Worm (Caenorhabditis elegans) whole organism, L1 larva: ENCODE results near the gene pes-10.

Source experiments
- C04F5.9 ChIP-seq: sonication (generic microtip); optimal IDR thresholded peaks from 2 replicates; lab custom pipeline; 2016; ENCODE audit warnings: missing genetic modification characterization, missing compliant biosample characterization
- C16A3.4 ChIP-seq: fragments of 150-350 bp; optimal IDR thresholded peaks from 2 replicates; lab custom pipeline; 2014; ENCODE audit warnings: missing biosample characterization, missing genetic modification characterization
- C34B4.2 ChIP-seq: sonication (generic microtip); optimal IDR thresholded peaks from 2 replicates; lab custom pipeline; 2017; ENCODE audit warnings: mild to moderate bottlenecking, missing genetic modification characterization, missing compliant biosample characterization
- Y116A8C.19 ChIP-seq: sonication (generic microtip); optimal IDR thresholded peaks from 2 replicates; lab custom pipeline; 2016; ENCODE audit warnings: missing compliant biosample characterization, missing genetic modification characterization, borderline replicate concordance
- alr-1 ChIP-seq: fragments of 200-800 bp; sonication (Bioruptor generic); optimal IDR thresholded peaks from 2 replicates; lab custom pipeline; 2018; ENCODE audit warnings: borderline replicate concordance, mild to moderate bottlenecking, missing genetic modification characterization, missing compliant biosample characterization
- ama-1 ChIP-seq: fragments of 150-350 bp; optimal IDR thresholded peaks from 2 replicates; lab custom pipeline; 2014
- blmp-1 ChIP-seq: fragments of 150-350 bp; optimal IDR thresholded peaks from 2 replicates; lab custom pipeline; 2014; ENCODE audit warnings: missing biosample characterization, missing genetic modification characterization
- ceh-8 ChIP-seq: fragments of 200-800 bp; sonication (Bioruptor generic); optimal IDR thresholded peaks from 2 replicates; lab custom pipeline; 2018; ENCODE audit warnings: mild to moderate bottlenecking, missing genetic modification characterization, moderate library complexity, missing compliant biosample characterization
- ceh-82 ChIP-seq, 3 experiments: fragments of 150-350 bp in 1 of 3; sonication (generic microtip) in 2 of 3; optimal IDR thresholded peaks; 2 replicates each; lab custom pipeline; 2014 to 2017; ENCODE audit warnings: missing biosample characterization in 3 of 3, missing genetic modification characterization in 3 of 3
- ceh-88 ChIP-seq: fragments of 200-800 bp; sonication (Bioruptor generic); IDR thresholded peaks from 2 replicates; pipeline ENCODE4 v1.3.6; 2022; ENCODE audit warnings: missing genetic modification characterization, missing compliant biosample characterization
- ces-1 ChIP-seq: fragments of 150-350 bp; optimal IDR thresholded peaks from 2 replicates; lab custom pipeline; 2014; ENCODE audit warnings: missing biosample characterization, missing genetic modification reagents, missing genetic modification characterization
- dpl-1 ChIP-seq, 3 experiments: fragments of 150-350 bp in 2 of 3; sonication (generic microtip) in 1 of 3; optimal IDR thresholded peaks; 2 replicates each; lab custom pipeline; 2014 to 2017; ENCODE audit warnings: missing biosample characterization in 3 of 3, missing genetic modification characterization in 3 of 3, missing genetic modification reagents in 3 of 3
- dsc-1 ChIP-seq: sonication (generic microtip); optimal IDR thresholded peaks from 2 replicates; lab custom pipeline; 2016; ENCODE audit warnings: mild to moderate bottlenecking, missing genetic modification characterization, missing compliant biosample characterization
- efl-1 ChIP-seq, 4 experiments: fragments of 150-350 bp; optimal IDR thresholded peaks in 3 of 4; peaks in 1 of 4; 1 replicate in 1 of 4; 2 replicates in 3 of 4; lab custom pipeline; 2014; ENCODE audit warnings: missing biosample characterization in 2 of 4, missing genetic modification characterization in 2 of 4, missing genetic modification reagents in 2 of 4
- efl-3 ChIP-seq: fragments of 200-800 bp; sonication (Bioruptor generic); optimal IDR thresholded peaks from 2 replicates; lab custom pipeline; 2018; ENCODE audit warnings: mild to moderate bottlenecking, missing genetic modification characterization, missing compliant biosample characterization
- elt-2 ChIP-seq: sonication (generic microtip); optimal IDR thresholded peaks from 2 replicates; lab custom pipeline; 2016; ENCODE audit warnings: missing genetic modification characterization, mild to moderate bottlenecking, inconsistent platforms, missing compliant biosample characterization, missing genetic modification reagents
- elt-3 ChIP-seq, 6 experiments: fragments of 150-350 bp in 1 of 6; sonication (generic microtip); optimal IDR thresholded peaks; 2 replicates each; lab custom pipeline; 2017 to 2018; ENCODE audit warnings: missing biosample characterization in 6 of 6, missing genetic modification characterization in 6 of 6, inconsistent platforms in 1 of 6
- ets-5 ChIP-seq: fragments of 200-800 bp; sonication (Bioruptor generic); IDR thresholded peaks from 2 replicates; pipeline ENCODE4 v1.3.6; 2022; ENCODE audit warnings: missing genetic modification characterization, missing compliant biosample characterization
- fkh-10 ChIP-seq: sonication (generic microtip); optimal IDR thresholded peaks from 2 replicates; lab custom pipeline; 2017; ENCODE audit warnings: missing biosample characterization, missing genetic modification reagents, missing genetic modification characterization
- fkh-4 ChIP-seq: sonication (generic microtip); optimal IDR thresholded peaks from 2 replicates; lab custom pipeline; 2016; ENCODE audit warnings: missing compliant biosample characterization, missing genetic modification characterization, borderline replicate concordance
- fos-1 ChIP-seq: fragments of 150-350 bp; optimal IDR thresholded peaks from 2 replicates; lab custom pipeline; 2014; ENCODE audit warnings: missing biosample characterization, missing genetic modification characterization
- grh-1 ChIP-seq: fragments of 200-800 bp; sonication (Bioruptor generic); IDR thresholded peaks from 2 replicates; pipeline ENCODE4 v1.3.6; 2022; ENCODE audit warnings: missing genetic modification reagents, missing genetic modification characterization, missing compliant biosample characterization
- hpl-2 ChIP-seq: fragments of 150-350 bp; optimal IDR thresholded peaks from 2 replicates; lab custom pipeline; 2014; ENCODE audit warnings: missing biosample characterization, missing genetic modification reagents, missing genetic modification characterization
- isw-1 ChIP-seq: fragments of 200-800 bp; sonication (Bioruptor generic); IDR thresholded peaks from 2 replicates; pipeline ENCODE4 v1.3.6; 2022; ENCODE audit warnings: missing genetic modification characterization, missing compliant biosample characterization
- jun-1 ChIP-seq: fragments of 150-350 bp; optimal IDR thresholded peaks from 2 replicates; lab custom pipeline; 2014; ENCODE audit warnings: missing biosample characterization, missing genetic modification reagents, missing genetic modification characterization
- lin-14 ChIP-seq: fragments of 200-800 bp; sonication (Bioruptor generic); optimal IDR thresholded peaks from 2 replicates; lab custom pipeline; 2018; ENCODE audit warnings: mild to moderate bottlenecking, missing genetic modification characterization, moderate library complexity, missing compliant biosample characterization
- lin-15B ChIP-seq: fragments of 150-350 bp; sonication (generic microtip); optimal IDR thresholded peaks from 3 replicates; lab custom pipeline; 2014; ENCODE audit warnings: missing biosample characterization, missing genetic modification characterization
- lin-39 ChIP-seq: fragments of 150-350 bp; optimal IDR thresholded peaks from 2 replicates; lab custom pipeline; 2014; ENCODE audit warnings: missing biosample characterization, missing genetic modification reagents, missing genetic modification characterization
- mdl-1 ChIP-seq, 2 experiments: fragments of 150-350 bp; optimal IDR thresholded peaks; 2 replicates each; lab custom pipeline; 2014 to 2017; ENCODE audit warnings: missing biosample characterization in 2 of 2, missing genetic modification characterization in 2 of 2, inconsistent platforms in 1 of 2
- mef-2 ChIP-seq: fragments of 150-350 bp; optimal IDR thresholded peaks from 2 replicates; lab custom pipeline; 2014; ENCODE audit warnings: missing biosample characterization, missing genetic modification characterization
- mep-1 ChIP-seq: fragments of 150-350 bp; optimal IDR thresholded peaks from 2 replicates; lab custom pipeline; 2014; ENCODE audit warnings: missing biosample characterization, missing genetic modification characterization
- nhr-19 ChIP-seq: fragments of 200-800 bp; sonication (Bioruptor generic); conservative IDR thresholded peaks from 2 replicates; pipeline ENCODE4 v1.3.6; 2022; ENCODE audit warnings: missing genetic modification characterization, missing compliant biosample characterization
- nhr-20 ChIP-seq: sonication (generic microtip); optimal IDR thresholded peaks from 2 replicates; lab custom pipeline; 2016; ENCODE audit warnings: mild to moderate bottlenecking, missing genetic modification characterization, missing compliant biosample characterization
- nhr-237 ChIP-seq: fragments of 150-350 bp; optimal IDR thresholded peaks from 2 replicates; lab custom pipeline; 2014; ENCODE audit warnings: missing biosample characterization, missing genetic modification characterization
- nhr-85 ChIP-seq: sonication (generic microtip); peaks from one replicate; lab custom pipeline; 2016; ENCODE audit warnings: missing genetic modification characterization, inconsistent platforms, missing compliant biosample characterization
- nhr-90 ChIP-seq: sonication (generic microtip); optimal IDR thresholded peaks from 2 replicates; lab custom pipeline; 2016; ENCODE audit warnings: mild to moderate bottlenecking, missing genetic modification characterization, missing compliant biosample characterization; ENCODE audit not compliant: poor library complexity
- pag-3 ChIP-seq: sonication (generic microtip); optimal IDR thresholded peaks from 2 replicates; lab custom pipeline; 2017; ENCODE audit warnings: missing genetic modification characterization, mild to moderate bottlenecking, missing compliant biosample characterization, antibody characterized with exemption, borderline replicate concordance; ENCODE audit not compliant: insufficient read depth
- skn-1 ChIP-seq: fragments of 150-350 bp; optimal IDR thresholded peaks from 2 replicates; lab custom pipeline; 2014; ENCODE audit warnings: missing biosample characterization, missing genetic modification characterization
- snpc-4 ChIP-seq: fragments of 150-350 bp; optimal IDR thresholded peaks from 2 replicates; lab custom pipeline; 2014; ENCODE audit warnings: missing biosample characterization, missing genetic modification characterization
- snu-23 ChIP-seq: sonication (generic microtip); optimal IDR thresholded peaks from 2 replicates; lab custom pipeline; 2016; ENCODE audit warnings: missing genetic modification characterization, missing compliant biosample characterization
- sox-4 ChIP-seq: sonication (generic microtip); optimal IDR thresholded peaks from 2 replicates; lab custom pipeline; 2016; ENCODE audit warnings: missing genetic modification characterization, missing compliant biosample characterization
- swsn-7 ChIP-seq: sonication (generic microtip); optimal IDR thresholded peaks from 2 replicates; lab custom pipeline; 2016; ENCODE audit warnings: missing genetic modification characterization, missing compliant biosample characterization
- tbx-2 ChIP-seq: sonication (generic microtip); optimal IDR thresholded peaks from 2 replicates; lab custom pipeline; 2016; ENCODE audit warnings: missing genetic modification characterization, missing compliant biosample characterization
- unc-30 ChIP-seq: sonication (generic microtip); optimal IDR thresholded peaks from 2 replicates; lab custom pipeline; 2017; ENCODE audit warnings: missing biosample characterization, missing genetic modification characterization
- unc-62 ChIP-seq: fragments of 150-350 bp; optimal IDR thresholded peaks from 2 replicates; lab custom pipeline; 2014; ENCODE audit warnings: missing biosample characterization, missing genetic modification reagents, missing genetic modification characterization
- unc-86 ChIP-seq: sonication (generic microtip); optimal IDR thresholded peaks from 2 replicates; lab custom pipeline; 2016; ENCODE audit warnings: missing genetic modification characterization, missing compliant biosample characterization
- unc-98 ChIP-seq: fragments of 200-800 bp; sonication (Bioruptor generic); IDR thresholded peaks from 2 replicates; pipeline ENCODE4 v1.3.6; 2022; ENCODE audit warnings: missing genetic modification characterization, missing compliant biosample characterization
- vab-15 ChIP-seq: sonication (generic microtip); optimal IDR thresholded peaks from 2 replicates; lab custom pipeline; 2017; ENCODE audit warnings: missing genotype, mild to moderate bottlenecking, missing genetic modification characterization, missing compliant biosample characterization
- ztf-11 ChIP-seq, 2 experiments: sonication (generic microtip); optimal IDR thresholded peaks; 2 replicates each; lab custom pipeline; 2016 to 2017; ENCODE audit warnings: missing genetic modification characterization in 2 of 2, missing biosample characterization in 1 of 2, missing compliant biosample characterization in 1 of 2
- ztf-4 ChIP-seq: fragments of 150-350 bp; optimal IDR thresholded peaks from 2 replicates; lab custom pipeline; 2014; ENCODE audit warnings: missing biosample characterization, missing genetic modification characterization

pes-10 gene

ce11 chrII:12879758-12880157, 32.1 kb upstream of the pes-10 start:
- TF ChIP-seq C34B4.2 (tag; lab: Kevin White, UChicago): no peak
- TF ChIP-seq dpl-1 (GFP tag; optimal IDR thresholded peaks at IDR 0.05; lab: Kevin White, UChicago): no peak
- no peak for TF ChIP-seq fkh-4 (tag; lab: Kevin White, UChicago)
- no peak for TF ChIP-seq ceh-8 (GFP tag; lab: Kevin White, UChicago)
- no peak for TF ChIP-seq sox-4 (tag; lab: Kevin White, UChicago)
- TF ChIP-seq unc-30 (tag; lab: Kevin White, UChicago): no peak
- no peak for TF ChIP-seq unc-98 (GFP tag; lab: Robert Waterston, UW)
- peak in 1 of 6 experiments; percentile 70 for TF ChIP-seq elt-3 (tag; optimal IDR thresholded peaks at IDR 0.05; lab: Kevin White, UChicago)
- peak; percentile 20 for TF ChIP-seq blmp-1 (tag; lab: Kevin White, UChicago)
- no peak for TF ChIP-seq grh-1
- TF ChIP-seq ceh-88 (GFP tag; lab: Robert Waterston, UW): no peak
- TF ChIP-seq jun-1 (tag; lab: Kevin White, UChicago): no peak
- TF ChIP-seq lin-14 (GFP tag; lab: Kevin White, UChicago): no peak
- TF ChIP-seq nhr-19 (GFP tag; lab: Robert Waterston, UW): 0 out of 2 replicates have a peak, but pooled peaks have one; percentile 8
- TF ChIP-seq unc-62 (GFP tag; lab: Kevin White, UChicago): no peak
- peak; percentile 73 for TF ChIP-seq elt-2 (tag; lab: Kevin White, UChicago)
- TF ChIP-seq nhr-237: no peak
- TF ChIP-seq vab-15: no peak
- TF ChIP-seq ets-5: no peak
- TF ChIP-seq lin-15B (tag; lab: Kevin White, UChicago): no peak
- no peak for TF ChIP-seq efl-3 (GFP tag; lab: Kevin White, UChicago)
- TF ChIP-seq dsc-1: no peak
- no peak for TF ChIP-seq ama-1

- TF ChIP-seq elt-3 (tag; optimal IDR thresholded peaks at IDR 0.05; lab: Kevin White, UChicago) (peak in 1 of 6 experiments; percentile 60), unc-30 (tag; lab: Kevin White, UChicago) (no peak), mef-2 (tag; lab: Kevin White, UChicago) (no peak), nhr-20 (tag; lab: Kevin White, UChicago) (peak; percentile 47), vab-15 (no peak), fkh-10 (GFP tag; lab: Kevin White, UChicago) (no peak), ztf-4 (tag; lab: Kevin White, UChicago) (no peak), lin-39 (no peak), mep-1 (tag; lab: Kevin White, UChicago) (peak; percentile 3), nhr-90 (tag; lab: Kevin White, UChicago) (peak; percentile 39), ama-1 (peak; percentile 17), alr-1 (no peak), fos-1 (tag; lab: Kevin White, UChicago) (no peak), ztf-11 (tag; optimal IDR thresholded peaks at IDR 0.05; lab: Kevin White, UChicago) (no peak), pag-3 (tag; lab: Kevin White, UChicago) (no peak), snu-23 (peak; percentile 53), ceh-8 (GFP tag; lab: Kevin White, UChicago) (no peak), efl-3 (GFP tag; lab: Kevin White, UChicago) (no peak), tbx-2 (tag; lab: Kevin White, UChicago) (peak; percentile 22), efl-1 (optimal IDR thresholded peaks at IDR 0.05; lab: Kevin White, UChicago) (peak; percentile 42 to 47), efl-1 (GFP tag; optimal IDR thresholded peaks at IDR 0.05 in 1 of 2; lab: Kevin White, UChicago) (peak; percentile 23 to 93), C34B4.2 (tag; lab: Kevin White, UChicago) (no peak), nhr-19 (GFP tag; lab: Robert Waterston, UW) (no peak), swsn-7 (peak; percentile 14), C04F5.9 (tag; lab: Kevin White, UChicago) (no peak), elt-2 (tag; lab: Kevin White, UChicago) (peak; percentile 88), ces-1 (no peak), ceh-88 (GFP tag; lab: Robert Waterston, UW) (no peak), Y116A8C.19 (tag; lab: Kevin White, UChicago) (no peak), skn-1 (tag; lab: Kevin White, UChicago) (no peak), hpl-2 (GFP tag; lab: Kevin White, UChicago) (no peak), unc-86 (tag; lab: Kevin White, UChicago) (no peak), snpc-4 (tag; lab: Kevin White, UChicago) (no peak), nhr-85 (tag; lab: Kevin White, UChicago) (no peak), mdl-1 (tag; optimal IDR thresholded peaks at IDR 0.05; lab: Kevin White, UChicago) (peak in 1 of 2 experiments; percentile 81), isw-1 (GFP tag; lab: Robert Waterston, UW) (no peak), ceh-82 (tag; optimal IDR thresholded peaks at IDR 0.05; lab: Kevin White, UChicago) (peak in 1 of 3 experiments; percentile 43), C16A3.4 (tag; lab: Kevin White, UChicago) (no peak)
Observed at ce11 chrII:12878697-12879096, 31.1 kb upstream of the pes-10 start.
